Worm (Caenorhabditis elegans): Measurements from ENCODE around the gene mcm-5.

DNA sequence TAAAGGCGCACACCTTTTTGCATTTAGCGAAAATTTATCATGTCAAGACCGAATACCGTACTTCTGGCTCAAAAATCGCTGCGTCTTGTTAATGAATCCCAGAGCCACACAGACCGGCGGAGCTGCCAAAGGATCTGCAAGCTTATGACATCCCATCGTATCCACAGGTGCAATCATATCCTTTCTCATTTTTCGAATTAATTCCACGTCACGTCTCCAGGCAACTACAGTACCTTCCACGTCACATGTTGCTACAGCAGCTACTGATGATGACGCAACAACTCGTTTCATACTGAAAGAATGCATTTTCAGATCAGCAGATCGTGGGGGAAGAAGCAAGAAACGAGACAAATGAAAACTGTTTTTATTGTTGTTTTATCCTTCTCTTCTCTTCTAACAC is 2.0 kb upstream of the mcm-5 start, which contains the start of gene R10E4.6:
- no peak for TF ChIP-seq zag-1 (tag; optimal IDR thresholded peaks at IDR 0.05)
- TF ChIP-seq tbx-2 (tag; optimal IDR thresholded peaks at IDR 0.05), result no peak
- no peak for TF ChIP-seq mdl-1 (tag; optimal IDR thresholded peaks at IDR 0.05)
- no peak for TF ChIP-seq ama-1 (optimal IDR thresholded peaks at IDR 0.05)
- TF ChIP-seq unc-39 (tag; optimal IDR thresholded peaks at IDR 0.05), result no peak
- no peak for TF ChIP-seq nhr-77 (tag; optimal IDR thresholded peaks at IDR 0.05)
- no peak for TF ChIP-seq unc-62 (GFP tag; optimal IDR thresholded peaks at IDR 0.05)
- no peak for TF ChIP-seq nhr-23 (tag; optimal IDR thresholded peaks at IDR 0.05)
- no peak for TF ChIP-seq skn-1 (tag; optimal IDR thresholded peaks at IDR 0.05)
- TF ChIP-seq fkh-10 (GFP tag; optimal IDR thresholded peaks at IDR 0.05), result no peak
- TF ChIP-seq fos-1 (tag; optimal IDR thresholded peaks at IDR 0.05), result no peak
